Fruit fly (Drosophila melanogaster) whole organism, embryonic: Measurements from ENCODE around the gene Pfas.

Experiments used
- Blimp-1 ChIP-seq: fragments of 200-800 bp; sonication (Bioruptor generic); optimal IDR thresholded peaks from 3 replicates; lab custom pipeline; 2018; ENCODE audit warnings: missing biosample characterization, missing genetic modification characterization, mild to moderate bottlenecking, moderate library complexity, missing genetic modification reagents
- BtbVII ChIP-seq: fragments of 200-800 bp; sonication (Bioruptor generic); optimal IDR thresholded peaks from 3 replicates; lab custom pipeline; 2017; ENCODE audit warnings: missing biosample characterization, mild to moderate bottlenecking, missing genetic modification characterization
- CG10147 ChIP-seq: fragments of 200-800 bp; sonication (Bioruptor generic); optimal IDR thresholded peaks from 2 replicates; lab custom pipeline; 2019; ENCODE audit warnings: missing biosample characterization, mild to moderate bottlenecking, missing genetic modification characterization, moderate library complexity
- CG11093 ChIP-seq: fragments of 200-800 bp; sonication (Bioruptor generic); IDR thresholded peaks from 3 replicates; pipeline ENCODE4 v1.3.6; 2022; ENCODE audit warnings: missing biosample characterization, missing genetic modification characterization
- CG12104 ChIP-seq: fragments of 200-800 bp; sonication (Bioruptor generic); optimal IDR thresholded peaks from 3 replicates; lab custom pipeline; 2016; ENCODE audit warnings: missing biosample characterization, missing genetic modification characterization
- CG12391 ChIP-seq: fragments of 200-800 bp; sonication (Bioruptor generic); optimal IDR thresholded peaks from 3 replicates; lab custom pipeline; 2018; ENCODE audit warnings: missing biosample characterization, mild to moderate bottlenecking, missing genetic modification characterization, moderate library complexity
- CG12744 ChIP-seq: fragments of 200-800 bp; sonication (Bioruptor generic); optimal IDR thresholded peaks from 2 replicates; lab custom pipeline; 2016; ENCODE audit warnings: missing biosample characterization, missing genetic modification characterization
- CG17186 ChIP-seq: fragments of 200-800 bp; sonication (Bioruptor generic); optimal IDR thresholded peaks from 3 replicates; lab custom pipeline; 2017; ENCODE audit warnings: missing biosample characterization, missing genetic modification reagents, missing genetic modification characterization
- CG17359 ChIP-seq: fragments of 200-800 bp; sonication (Bioruptor generic); optimal IDR thresholded peaks from 3 replicates; lab custom pipeline; 2018; ENCODE audit warnings: missing biosample characterization, mild to moderate bottlenecking, missing genetic modification characterization, moderate library complexity
- CG17912 ChIP-seq: fragments of 200-800 bp; sonication (Bioruptor generic); optimal IDR thresholded peaks from 2 replicates; lab custom pipeline; 2018; ENCODE audit warnings: missing biosample characterization, mild to moderate bottlenecking, missing genetic modification characterization
- CG2199 ChIP-seq: fragments of 200-800 bp; sonication (Bioruptor generic); IDR thresholded peaks from 3 replicates; pipeline ENCODE4 v1.3.6; 2022; ENCODE audit warnings: missing biosample characterization, missing genetic modification characterization
- CG4328 ChIP-seq: fragments of 200-800 bp; sonication (Bioruptor generic); optimal IDR thresholded peaks from 3 replicates; lab custom pipeline; 2017; ENCODE audit warnings: missing biosample characterization, missing genetic modification reagents, missing genetic modification characterization
- CG4617 ChIP-seq: fragments of 200-800 bp; sonication (Bioruptor generic); optimal IDR thresholded peaks from 3 replicates; lab custom pipeline; 2016; ENCODE audit warnings: missing biosample characterization, missing genetic modification characterization, borderline replicate concordance
- CG7963 ChIP-seq: fragments of 200-800 bp; sonication (Bioruptor generic); IDR thresholded peaks from 3 replicates; pipeline ENCODE4 v1.3.6; 2022; ENCODE audit warnings: missing biosample characterization, missing genetic modification characterization; ENCODE audit not compliant: partially characterized antibody
- CG7987 ChIP-seq: fragments of 200-800 bp; sonication (Bioruptor generic); optimal IDR thresholded peaks from 2 replicates; lab custom pipeline; 2018; ENCODE audit warnings: missing biosample characterization, mild to moderate bottlenecking, missing genetic modification characterization, moderate library complexity
- CG8281 ChIP-seq: fragments of 200-800 bp; sonication (Bioruptor generic); optimal IDR thresholded peaks from 2 replicates; lab custom pipeline; 2018; ENCODE audit warnings: missing biosample characterization, mild to moderate bottlenecking, missing genetic modification characterization, moderate library complexity
- CG8290 ChIP-seq, 3 experiments: fragments of 200-800 bp; sonication (Bioruptor generic); optimal IDR thresholded peaks; 2 replicates each; lab custom pipeline; 2016 to 2019; ENCODE audit warnings: missing biosample characterization in 3 of 3, missing genetic modification characterization in 3 of 3, mild to moderate bottlenecking in 2 of 3, moderate library complexity in 1 of 3
- CG8388 ChIP-seq: fragments of 200-800 bp; sonication (Bioruptor generic); optimal IDR thresholded peaks from 2 replicates; lab custom pipeline; 2019; ENCODE audit warnings: missing biosample characterization, mild to moderate bottlenecking, missing genetic modification characterization, moderate library complexity
- CG8924 ChIP-seq: fragments of 200-800 bp; optimal IDR thresholded peaks from 3 replicates; lab custom pipeline; 2019; ENCODE audit warnings: missing biosample characterization, mild to moderate bottlenecking, missing genetic modification characterization, moderate library complexity
- Drgx ChIP-seq: fragments of 200-800 bp; sonication (Bioruptor generic); IDR thresholded peaks from 2 replicates; pipeline ENCODE4 v1.3.6; 2022; ENCODE audit warnings: missing biosample characterization, missing genetic modification characterization
- E2f1 ChIP-seq: fragments of 200-800 bp; sonication (Bioruptor generic); IDR thresholded peaks from 2 replicates; pipeline ENCODE4 v1.3.6; 2022; ENCODE audit warnings: missing biosample characterization, missing genetic modification characterization
- Eip74EF ChIP-seq, 2 experiments: fragments of 200-800 bp in 1 of 2; fragments of >200 bp in 1 of 2; sonication (Bioruptor generic) in 1 of 2; optimal IDR thresholded peaks; 2 replicates each; lab custom pipeline; 2017 to 2019; ENCODE audit warnings: missing biosample characterization in 2 of 2, missing genetic modification characterization in 2 of 2, mild to moderate bottlenecking in 1 of 2, moderate library complexity in 1 of 2
- Elba2 ChIP-seq: fragments of 200-800 bp; sonication (Bioruptor generic); optimal IDR thresholded peaks from 3 replicates; lab custom pipeline; 2016; ENCODE audit warnings: missing biosample characterization, missing genetic modification characterization
- HLH54F ChIP-seq: fragments of 200-800 bp; sonication (Bioruptor generic); optimal IDR thresholded peaks from 3 replicates; lab custom pipeline; 2016; ENCODE audit warnings: missing biosample characterization, missing genetic modification characterization
- MESR4 ChIP-seq: fragments of 200-800 bp; sonication (Bioruptor generic); optimal IDR thresholded peaks from 2 replicates; lab custom pipeline; 2018; ENCODE audit warnings: missing biosample characterization, mild to moderate bottlenecking, missing genetic modification characterization, moderate library complexity
- aop ChIP-seq: fragments of 200-800 bp; sonication (Bioruptor generic); IDR thresholded peaks from 2 replicates; pipeline ENCODE4 v1.3.6; 2022; ENCODE audit warnings: missing biosample characterization, missing genetic modification characterization
- ap ChIP-seq: fragments of 200-800 bp; sonication (Bioruptor generic); IDR thresholded peaks from 2 replicates; pipeline ENCODE4 v1.3.6; 2022; ENCODE audit warnings: missing biosample characterization, missing genetic modification characterization
- ash1 ChIP-seq: fragments of 200-800 bp; sonication (Bioruptor generic); optimal IDR thresholded peaks from 2 replicates; lab custom pipeline; 2018; ENCODE audit warnings: missing biosample characterization, mild to moderate bottlenecking, missing genetic modification characterization
- crol ChIP-seq: fragments of 200-800 bp; sonication (Bioruptor generic); IDR thresholded peaks from 2 replicates; pipeline ENCODE4 v1.3.6; 2022; ENCODE audit warnings: missing biosample characterization, missing genetic modification characterization
- dysf ChIP-seq: fragments of 200-800 bp; sonication (Bioruptor generic); IDR thresholded peaks from 3 replicates; pipeline ENCODE4 v1.3.6; 2022; ENCODE audit warnings: missing biosample characterization, missing genetic modification characterization
- exex ChIP-seq: fragments of 200-800 bp; sonication (Bioruptor generic); optimal IDR thresholded peaks from 4 replicates; lab custom pipeline; 2018; ENCODE audit warnings: missing biosample characterization, mild to moderate bottlenecking, missing genetic modification characterization, moderate library complexity
- fd64A ChIP-seq: fragments of 200-800 bp; sonication (Bioruptor generic); optimal IDR thresholded peaks from 3 replicates; lab custom pipeline; 2018; ENCODE audit warnings: missing biosample characterization, mild to moderate bottlenecking, missing genetic modification characterization
- gcm2 ChIP-seq: fragments of 200-800 bp; sonication (Bioruptor generic); optimal IDR thresholded peaks from 2 replicates; lab custom pipeline; 2016; ENCODE audit warnings: missing biosample characterization, missing genetic modification characterization
- grn ChIP-seq: fragments of 200-800 bp; sonication (Bioruptor generic); optimal IDR thresholded peaks from 3 replicates; lab custom pipeline; 2017; ENCODE audit warnings: missing biosample characterization, missing genetic modification characterization
- hb ChIP-seq: fragments of 200-800 bp; sonication (Bioruptor generic); IDR thresholded peaks from 3 replicates; pipeline ENCODE4 v1.3.6; 2022; ENCODE audit warnings: missing biosample characterization, missing genetic modification characterization; ENCODE audit not compliant: partially characterized antibody
- kay ChIP-seq: fragments of 200-800 bp; sonication (Bioruptor generic); optimal IDR thresholded peaks from 2 replicates; lab custom pipeline; 2016; ENCODE audit warnings: missing biosample characterization, missing genetic modification characterization
- klu ChIP-seq: fragments of 200-800 bp; sonication (Bioruptor generic); IDR thresholded peaks from 2 replicates; pipeline ENCODE4 v1.3.6; 2022; ENCODE audit warnings: missing biosample characterization, missing genetic modification characterization
- luna ChIP-seq: fragments of 200-800 bp; sonication (Bioruptor generic); optimal IDR thresholded peaks from 2 replicates; lab custom pipeline; 2016; ENCODE audit warnings: missing biosample characterization, missing genetic modification characterization
- mam ChIP-seq: fragments of 200-800 bp; sonication (Bioruptor generic); optimal IDR thresholded peaks from 3 replicates; lab custom pipeline; 2016; ENCODE audit warnings: missing biosample characterization, missing genetic modification characterization
- nerfin-2 ChIP-seq: fragments of 200-800 bp; sonication (Bioruptor generic); IDR thresholded peaks from 2 replicates; pipeline ENCODE4 v1.3.6; 2022; ENCODE audit warnings: missing biosample characterization, missing genetic modification characterization; ENCODE audit not compliant: partially characterized antibody
- nmo ChIP-seq: fragments of 200-800 bp; sonication (Bioruptor generic); optimal IDR thresholded peaks from 2 replicates; lab custom pipeline; 2018; ENCODE audit warnings: missing biosample characterization, mild to moderate bottlenecking, missing genetic modification characterization, moderate library complexity
- onecut ChIP-seq: fragments of 200-800 bp; sonication (Bioruptor generic); IDR thresholded peaks from 2 replicates; pipeline ENCODE4 v1.3.6; 2022; ENCODE audit warnings: missing biosample characterization, missing genetic modification characterization
- pb ChIP-seq: fragments of 200-800 bp; sonication (Bioruptor generic); optimal IDR thresholded peaks from 3 replicates; lab custom pipeline; 2016; ENCODE audit warnings: missing biosample characterization, missing genetic modification characterization
- pita ChIP-seq: fragments of 200-800 bp; sonication (Bioruptor generic); optimal IDR thresholded peaks from 2 replicates; lab custom pipeline; 2017; ENCODE audit warnings: missing biosample characterization, mild to moderate bottlenecking, missing genetic modification characterization
- pum ChIP-seq: fragments of 200-800 bp; sonication (Bioruptor generic); optimal IDR thresholded peaks from 2 replicates; lab custom pipeline; 2016; ENCODE audit warnings: missing biosample characterization, missing genetic modification characterization
- sug ChIP-seq: fragments of 200-800 bp; optimal IDR thresholded peaks from 2 replicates; lab custom pipeline; 2019; ENCODE audit warnings: missing biosample characterization, mild to moderate bottlenecking, missing genetic modification characterization, moderate library complexity
- twi ChIP-seq: fragments of 200-800 bp; optimal IDR thresholded peaks from 2 replicates; lab custom pipeline; 2019; ENCODE audit warnings: missing biosample characterization, mild to moderate bottlenecking, missing genetic modification characterization, moderate library complexity
- unpg ChIP-seq: fragments of 200-800 bp; sonication (Bioruptor generic); optimal IDR thresholded peaks from 3 replicates; lab custom pipeline; 2018; ENCODE audit warnings: missing biosample characterization, mild to moderate bottlenecking, missing genetic modification characterization, moderate library complexity
- z ChIP-seq: fragments of 200-800 bp; sonication (Bioruptor generic); IDR thresholded peaks from 3 replicates; pipeline ENCODE4 v1.3.6; 2022; ENCODE audit warnings: missing biosample characterization, missing genetic modification characterization
- zfh1 ChIP-seq: fragments of 200-800 bp; sonication (Bioruptor generic); IDR thresholded peaks from 3 replicates; pipeline ENCODE4 v1.3.6; 2022; ENCODE audit warnings: missing biosample characterization, missing genetic modification characterization

The Pfas gene

dm6 chr2L:6090365-6090764 lies 44.5 kb upstream of the Pfas start (continued):
- no peak for TF ChIP-seq mam (GFP tag; lab: Kevin White, UChicago)
- TF ChIP-seq hb (GFP tag; lab: Robert Waterston, UW): no peak
- TF ChIP-seq CG7987: no peak
- TF ChIP-seq grn (GFP tag; lab: Kevin White, UChicago): no peak
- TF ChIP-seq nerfin-2 (GFP tag; lab: Robert Waterston, UW): 0 out of 2 replicates have a peak, but pooled peaks have one; percentile 8
- no peak for TF ChIP-seq fd64A (GFP tag; lab: Kevin White, UChicago)
- TF ChIP-seq sug (tag; lab: Kevin White, UChicago): peak; percentile 60
- no peak for TF ChIP-seq BtbVII (GFP tag; lab: Kevin White, UChicago)
- TF ChIP-seq dysf (GFP tag; lab: Robert Waterston, UW): no peak
- no peak for TF ChIP-seq ap (GFP tag; lab: Robert Waterston, UW)
- no peak for TF ChIP-seq CG8281
- TF ChIP-seq CG17186 (GFP tag; lab: Kevin White, UChicago): no peak
- TF ChIP-seq CG17359 (tag; lab: Kevin White, UChicago): no peak
- TF ChIP-seq CG7963: no peak
- TF ChIP-seq CG4617: no peak
- no peak for TF ChIP-seq klu (GFP tag; lab: Robert Waterston, UW)
- TF ChIP-seq CG12104: no peak
- no peak for TF ChIP-seq nmo (GFP tag; lab: Kevin White, UChicago)
- TF ChIP-seq CG2199 (GFP tag; lab: Robert Waterston, UW): 0 out of 3 replicates have a peak, but pooled peaks have one; percentile 41
- TF ChIP-seq Drgx (GFP tag; lab: Robert Waterston, UW): no peak
- no peak for TF ChIP-seq kay (GFP tag; lab: Kevin White, UChicago)
- no peak for TF ChIP-seq CG11093 (GFP tag; lab: Robert Waterston, UW)
- TF ChIP-seq onecut (GFP tag; lab: Robert Waterston, UW): 0 out of 2 replicates have a peak, but pooled peaks have one; percentile 2
- no peak for TF ChIP-seq luna
- no peak for TF ChIP-seq Eip74EF (GFP tag; optimal IDR thresholded peaks at IDR 0.05; lab: Kevin White, UChicago)
- TF ChIP-seq zfh1: no peak; the same call in 2 of the 3 replicates
- no peak for TF ChIP-seq HLH54F (GFP tag; lab: Kevin White, UChicago)
- no peak for TF ChIP-seq pita (GFP tag; lab: Kevin White, UChicago)
- TF ChIP-seq Blimp-1 (GFP tag; lab: Kevin White, UChicago): peak; percentile 69
- TF ChIP-seq aop: no peak
- TF ChIP-seq MESR4 (GFP tag; lab: Kevin White, UChicago): no peak
- TF ChIP-seq CG8388 (GFP tag; lab: Kevin White, UChicago): no peak
- TF ChIP-seq Elba2 (GFP tag; lab: Kevin White, UChicago): no peak
- TF ChIP-seq exex: no peak
- TF ChIP-seq pb (GFP tag; lab: Kevin White, UChicago): no peak
- TF ChIP-seq ash1 (GFP tag; lab: Kevin White, UChicago): no peak
- peak; percentile 5 for TF ChIP-seq CG8924
- no peak for TF ChIP-seq CG8290 (GFP tag; optimal IDR thresholded peaks at IDR 0.05; lab: Kevin White, UChicago)
- TF ChIP-seq CG8290 (tag; optimal IDR thresholded peaks at IDR 0.05; lab: Kevin White, UChicago): peak in 1 of 2 experiments; percentile 30
- TF ChIP-seq E2f1 (GFP tag; lab: Robert Waterston, UW): no peak
- no peak for TF ChIP-seq twi (tag; lab: Kevin White, UChicago)
- TF ChIP-seq pum: no peak
- TF ChIP-seq unpg (GFP tag; lab: Kevin White, UChicago): no peak
- TF ChIP-seq CG12391 (tag; lab: Kevin White, UChicago): no peak
- no peak for TF ChIP-seq CG4328 (GFP tag; lab: Kevin White, UChicago)
- no peak for TF ChIP-seq CG12744 (GFP tag; lab: Kevin White, UChicago)
- no peak for TF ChIP-seq CG17912 (GFP tag; lab: Kevin White, UChicago)
- TF ChIP-seq z (GFP tag; lab: Robert Waterston, UW): peak; percentile 92
- TF ChIP-seq CG10147: no peak
- peak; percentile 79 for TF ChIP-seq crol (GFP tag; lab: Robert Waterston, UW)
- TF ChIP-seq gcm2 (GFP tag; lab: Kevin White, UChicago): no peak
